Fruit fly (Drosophila melanogaster) whole organism, adult: ENCODE results near the gene nAChRbeta2.
A peak's percentile ranks its signal among the peaks of the same experiment; 100 is the strongest.

Experiments
- CG11617 ChIP-seq: fragments of 200-800 bp; sonication (Bioruptor generic); optimal IDR thresholded peaks from 2 replicates; lab custom pipeline; 2017; ENCODE audit warnings: mild to moderate bottlenecking, missing biosample characterization, missing genetic modification reagents, missing genetic modification characterization
- CG12768 ChIP-seq: fragments of 200-800 bp; sonication (Bioruptor generic); optimal IDR thresholded peaks from 2 replicates; lab custom pipeline; 2017; ENCODE audit warnings: missing biosample characterization, missing genetic modification characterization, mild to moderate bottlenecking, moderate library complexity, missing genetic modification reagents
- CG14711 ChIP-seq: fragments of 200-800 bp; sonication (Bioruptor generic); optimal IDR thresholded peaks from 2 replicates; lab custom pipeline; 2018; ENCODE audit warnings: missing biosample characterization, mild to moderate bottlenecking, missing genetic modification characterization, moderate library complexity
- CG1620 ChIP-seq: fragments of 200-800 bp; sonication (Bioruptor generic); optimal IDR thresholded peaks from 2 replicates; lab custom pipeline; 2016; ENCODE audit warnings: missing biosample characterization, missing genetic modification characterization
- CG33017 ChIP-seq: fragments of 200-800 bp; sonication (Bioruptor generic); optimal IDR thresholded peaks from 2 replicates; lab custom pipeline; 2018; ENCODE audit warnings: missing biosample characterization, mild to moderate bottlenecking, missing genetic modification characterization, moderate library complexity
- CG5204 ChIP-seq: fragments of 200-800 bp; sonication (Bioruptor generic); optimal IDR thresholded peaks from 2 replicates; lab custom pipeline; 2016; ENCODE audit warnings: missing biosample characterization, missing genetic modification characterization
- CG7045 ChIP-seq: fragments of 200-800 bp; sonication (Bioruptor generic); optimal IDR thresholded peaks from 2 replicates; lab custom pipeline; 2017; ENCODE audit warnings: missing biosample characterization, mild to moderate bottlenecking, missing genetic modification characterization
- CG7101 ChIP-seq: fragments of 200-800 bp; sonication (Bioruptor generic); optimal IDR thresholded peaks from 2 replicates; lab custom pipeline; 2018; ENCODE audit warnings: missing biosample characterization, mild to moderate bottlenecking, missing genetic modification characterization, moderate library complexity
- Clk ChIP-seq: fragments of 200-800 bp; sonication (Bioruptor generic); optimal IDR thresholded peaks from 2 replicates; lab custom pipeline; 2017; ENCODE audit warnings: missing biosample characterization, missing genetic modification characterization
- Crg-1 ChIP-seq: fragments of 200-800 bp; sonication (Bioruptor generic); optimal IDR thresholded peaks from 2 replicates; lab custom pipeline; 2016; ENCODE audit warnings: missing biosample characterization, missing genetic modification characterization
- Hr96 ChIP-seq: fragments of 200-800 bp; sonication (Bioruptor generic); optimal IDR thresholded peaks from 2 replicates; lab custom pipeline; 2016; ENCODE audit warnings: missing biosample characterization, missing genetic modification characterization
- Mnt ChIP-seq: fragments of 200-800 bp; sonication (Bioruptor generic); optimal IDR thresholded peaks from 2 replicates; lab custom pipeline; 2016; ENCODE audit warnings: missing biosample characterization, mild to moderate bottlenecking, missing genetic modification characterization
- bab1 ChIP-seq: fragments of 200-800 bp; sonication (Bioruptor generic); optimal IDR thresholded peaks from 3 replicates; lab custom pipeline; 2019; ENCODE audit warnings: missing biosample characterization, mild to moderate bottlenecking, missing genetic modification characterization, moderate library complexity
- cic ChIP-seq: fragments of 200-800 bp; sonication (Bioruptor generic); optimal IDR thresholded peaks from 2 replicates; lab custom pipeline; 2017; ENCODE audit warnings: missing biosample characterization, mild to moderate bottlenecking, missing genetic modification characterization, moderate library complexity
- cnc ChIP-seq, 2 experiments: fragments of >200 bp; optimal IDR thresholded peaks; 2 replicates each; lab custom pipeline; 2017
- kay ChIP-seq: fragments of 200-800 bp; sonication (Bioruptor generic); peaks from one replicate; lab custom pipeline; 2016; ENCODE audit warnings: missing biosample characterization, missing genetic modification characterization, borderline replicate concordance
- ovo ChIP-seq: fragments of 200-800 bp; sonication (Bioruptor generic); optimal IDR thresholded peaks from 2 replicates; lab custom pipeline; 2016; ENCODE audit warnings: missing biosample characterization, missing genetic modification characterization
- pad ChIP-seq: fragments of 200-800 bp; sonication (Bioruptor generic); optimal IDR thresholded peaks from 3 replicates; lab custom pipeline; 2017; ENCODE audit warnings: missing biosample characterization, missing genetic modification characterization, mild to moderate bottlenecking, moderate library complexity, missing genetic modification reagents
- tj ChIP-seq: fragments of 200-800 bp; sonication (Bioruptor generic); optimal IDR thresholded peaks from 3 replicates; lab custom pipeline; 2017; ENCODE audit warnings: missing biosample characterization, mild to moderate bottlenecking, missing genetic modification characterization, moderate library complexity
- toe ChIP-seq: fragments of 200-800 bp; sonication (Bioruptor generic); optimal IDR thresholded peaks from 2 replicates; lab custom pipeline; 2016; ENCODE audit warnings: missing biosample characterization, missing genetic modification characterization

nAChRbeta2 gene

DNA sequence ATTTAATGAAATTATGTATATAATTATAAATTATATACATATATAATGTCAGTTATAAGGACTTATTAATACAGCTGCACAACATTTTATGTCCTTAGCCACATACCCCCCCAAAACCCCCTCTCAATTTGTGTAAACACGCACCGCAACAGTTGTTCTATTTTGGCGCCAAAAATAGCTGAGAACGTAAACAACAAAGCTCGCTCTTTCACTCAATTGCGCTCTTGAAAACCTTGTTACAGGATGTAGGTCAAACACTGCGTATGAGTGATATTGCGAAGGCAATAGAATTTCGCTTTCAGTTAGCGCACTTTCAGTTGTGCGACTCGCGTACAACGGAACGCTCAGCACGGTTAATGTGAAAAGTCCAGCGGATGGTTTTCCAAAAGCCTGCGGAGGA, 29.5 kb upstream of the nAChRbeta2 start, which contains the start of gene Esyt2:
Esyt2 (plus strand) TSS at position 332 of the 400 bp plus-strand sequence.
- no peak for TF ChIP-seq CG12768
- no peak for TF ChIP-seq ovo (GFP tag; lab: Kevin White, UChicago)
- no peak for TF ChIP-seq Mnt (GFP tag; lab: Kevin White, UChicago)

DNA sequence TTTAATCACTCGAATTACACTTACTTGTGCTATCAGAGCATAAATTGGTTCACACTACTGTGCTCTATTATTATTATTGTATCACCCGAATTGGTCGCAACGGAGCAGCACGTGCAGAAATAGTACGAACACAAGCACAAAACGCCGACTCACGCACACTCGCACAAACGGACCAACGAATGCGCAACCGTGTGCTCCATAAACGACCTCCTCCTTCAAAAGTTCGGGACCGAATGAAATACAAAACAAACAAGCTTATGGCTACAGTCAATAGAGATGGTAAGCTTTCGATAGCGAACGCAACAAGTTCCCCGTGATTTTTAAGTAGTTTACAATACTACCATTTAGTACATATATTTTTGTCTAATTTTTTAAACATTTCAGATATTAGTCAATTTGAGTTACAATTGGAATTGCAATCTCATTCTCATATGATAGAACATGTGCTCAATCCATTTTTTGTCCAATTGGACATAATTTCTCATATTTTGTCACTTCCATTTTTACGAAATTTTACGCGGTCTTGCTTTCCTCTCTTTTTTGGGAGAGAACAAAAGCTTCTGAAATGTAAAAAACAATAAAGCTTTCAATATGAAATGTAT, 28.9 kb upstream of the nAChRbeta2 start, which contains the start of gene Cftr:
Cftr (minus strand) TSS at position 239 of the 602 bp plus-strand sequence.
- peak; percentile 89 for TF ChIP-seq CG1620 (GFP tag; lab: Kevin White, UChicago)
- TF ChIP-seq Hr96 (GFP tag; lab: Kevin White, UChicago), result peak; percentile 68
- peak; percentile 68 for TF ChIP-seq CG7045
- peak; percentile 74 for TF ChIP-seq cic
- peak; percentile 37 for TF ChIP-seq Clk (GFP tag; lab: Kevin White, UChicago)
- TF ChIP-seq tj (GFP tag; lab: Kevin White, UChicago), result peak; percentile 87
- peak; percentile 57 for TF ChIP-seq CG11617 (GFP tag; lab: Kevin White, UChicago)
- peak; percentile 92 for TF ChIP-seq pad (GFP tag; lab: Kevin White, UChicago)
- peak; percentile 94 for TF ChIP-seq kay
- peak; percentile 61 for TF ChIP-seq CG5204 (GFP tag; lab: Kevin White, UChicago)
- peak; percentile 37 for TF ChIP-seq ovo (GFP tag; lab: Kevin White, UChicago)
- peak; percentile 96 for TF ChIP-seq cnc (optimal IDR thresholded peaks at IDR 0.05; lab: Kevin White, UChicago)
- TF ChIP-seq Crg-1 (GFP tag; lab: Kevin White, UChicago), result peak; percentile 86
- peak; percentile 77 for TF ChIP-seq CG7101 (tag; lab: Kevin White, UChicago)
- peak; percentile 66 for TF ChIP-seq CG14711 (tag; lab: Kevin White, UChicago)
- peak; percentile 79 for TF ChIP-seq toe (GFP tag; lab: Kevin White, UChicago)
- peak; percentile 80 for TF ChIP-seq CG12768
- peak; percentile 67 for TF ChIP-seq bab1 (GFP tag; lab: Kevin White, UChicago)
- peak; percentile 69 for TF ChIP-seq CG33017 (tag; lab: Kevin White, UChicago)
- TF ChIP-seq Mnt (GFP tag; lab: Kevin White, UChicago), result peak; percentile 98

DNA sequence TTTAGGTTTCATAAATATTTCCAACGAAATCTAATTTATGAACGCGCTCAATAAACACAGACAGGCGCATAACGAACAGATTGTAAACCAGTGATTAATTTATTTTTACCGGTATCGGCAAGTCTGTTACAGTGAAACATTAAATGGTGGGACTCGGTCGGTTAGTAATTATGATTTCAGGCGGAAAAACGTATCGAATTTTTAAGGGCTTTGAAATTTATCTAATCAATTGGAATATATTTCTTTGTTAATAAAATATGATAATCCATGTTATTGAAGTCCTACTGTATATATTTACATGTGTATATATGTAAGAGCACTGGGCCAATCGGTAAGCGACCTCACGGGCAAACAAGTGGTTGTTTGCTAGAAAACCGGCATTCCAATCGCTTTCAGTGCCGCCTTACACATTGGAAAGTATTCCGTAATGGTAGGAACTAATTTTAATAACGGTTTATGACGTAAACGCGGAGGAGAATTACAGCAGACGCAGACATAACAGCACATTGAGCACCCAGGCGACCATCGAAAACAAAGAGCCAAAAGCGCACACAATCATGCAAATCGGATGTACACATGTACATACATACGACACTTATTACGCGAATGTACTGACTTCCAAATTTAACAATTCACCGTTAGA, 28.2 kb upstream of the nAChRbeta2 start:
- TF ChIP-seq Hr96 (GFP tag; lab: Kevin White, UChicago), result peak; percentile 89
- TF ChIP-seq cic, result peak; percentile 72
- peak; percentile 86 for TF ChIP-seq toe (GFP tag; lab: Kevin White, UChicago)
- TF ChIP-seq CG1620 (GFP tag; lab: Kevin White, UChicago), result peak; percentile 91
- TF ChIP-seq pad (GFP tag; lab: Kevin White, UChicago), result peak; percentile 97
- TF ChIP-seq tj (GFP tag; lab: Kevin White, UChicago), result peak; percentile 44
- TF ChIP-seq kay, result peak; percentile 94
- peak; percentile 90 for TF ChIP-seq Crg-1 (GFP tag; lab: Kevin White, UChicago)
- TF ChIP-seq CG14711 (tag; lab: Kevin White, UChicago), result peak; percentile 82
- TF ChIP-seq bab1 (GFP tag; lab: Kevin White, UChicago), result peak; percentile 48
- peak; percentile 94 for TF ChIP-seq CG7101 (tag; lab: Kevin White, UChicago)
- peak; percentile 70 for TF ChIP-seq ovo (GFP tag; lab: Kevin White, UChicago)
- peak; percentile 86 for TF ChIP-seq CG12768
- TF ChIP-seq cnc (optimal IDR thresholded peaks at IDR 0.05; lab: Kevin White, UChicago), result no peak
- no peak for TF ChIP-seq Mnt (GFP tag; lab: Kevin White, UChicago)
- TF ChIP-seq Clk (GFP tag; lab: Kevin White, UChicago), result peak; percentile 63
- peak; percentile 95 for TF ChIP-seq CG33017 (tag; lab: Kevin White, UChicago)
- TF ChIP-seq CG7045, result peak; percentile 86
- peak; percentile 85 for TF ChIP-seq CG11617 (GFP tag; lab: Kevin White, UChicago)
- TF ChIP-seq CG5204 (GFP tag; lab: Kevin White, UChicago), result peak; percentile 94

DNA sequence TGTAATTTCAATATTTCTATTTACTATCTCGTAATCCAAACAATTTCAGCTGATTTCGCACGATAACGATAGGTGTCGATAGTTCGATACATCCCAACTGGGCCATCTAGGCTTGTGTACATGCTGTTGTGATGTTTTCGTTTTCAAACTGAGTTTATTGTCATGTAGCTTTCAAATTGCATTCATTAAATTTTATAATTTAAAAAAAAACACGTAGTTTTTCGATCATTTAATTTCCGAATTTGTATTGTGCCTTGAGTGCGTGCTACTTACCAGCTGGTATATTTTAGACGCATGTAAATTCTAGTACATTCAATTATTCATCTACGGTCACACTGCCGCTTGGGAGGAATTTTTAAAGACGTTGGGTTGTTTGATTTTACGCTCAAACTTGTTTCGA, 15.4 kb upstream of the nAChRbeta2 start, which contains the start of the genes CG13623 and ana1:
CG13623 (minus strand) TSS at position 231 of the 400 bp plus-strand sequence.
ana1 (plus strand) TSS at position 249 of the 400 bp plus-strand sequence.
- TF ChIP-seq CG5204 (GFP tag; lab: Kevin White, UChicago) (no peak), CG7101 (tag; lab: Kevin White, UChicago) (no peak), CG12768 (no peak), CG33017 (tag; lab: Kevin White, UChicago) (no peak), Mnt (GFP tag; lab: Kevin White, UChicago) (peak; percentile 44), cnc (optimal IDR thresholded peaks at IDR 0.05; lab: Kevin White, UChicago) (no peak), Hr96 (GFP tag; lab: Kevin White, UChicago) (no peak), cic (no peak), ovo (GFP tag; lab: Kevin White, UChicago) (no peak), tj (GFP tag; lab: Kevin White, UChicago) (no peak), toe (GFP tag; lab: Kevin White, UChicago) (peak; percentile 19), bab1 (GFP tag; lab: Kevin White, UChicago) (peak; percentile 29)

DNA sequence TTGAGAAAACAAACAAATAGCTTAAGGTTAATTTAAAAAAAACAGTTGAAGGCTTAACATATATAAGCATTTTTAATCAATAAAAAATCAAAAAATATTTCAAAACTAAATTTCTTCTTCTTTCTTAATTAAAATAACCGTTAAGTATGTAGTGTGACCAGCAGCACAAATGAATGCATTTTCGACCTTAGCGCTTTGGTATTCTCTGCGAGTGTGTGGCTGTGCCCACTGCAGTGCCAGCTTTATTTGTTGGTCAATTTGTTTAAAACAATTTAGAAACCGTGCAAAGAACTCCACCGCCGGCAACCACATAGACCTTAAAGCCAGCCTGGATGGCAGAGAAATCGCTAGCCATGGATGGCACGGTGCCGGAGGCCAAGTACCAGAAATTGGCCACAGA, 12.9 kb upstream of the nAChRbeta2 start, which contains the start of gene CG6607:
CG6607 (plus strand) TSS at position 203 of the 400 bp plus-strand sequence.
- TF ChIP-seq CG7101 (tag; lab: Kevin White, UChicago) (no peak), bab1 (GFP tag; lab: Kevin White, UChicago) (peak; percentile 1)
